Worm (Caenorhabditis elegans): ENCODE data around the gene F28C10.1.

- TF ChIP-seq ama-1 (optimal IDR thresholded peaks at IDR 0.05) (no peak), sea-1 (GFP tag; conservative IDR thresholded peaks at IDR 0.05) (no peak), ceh-36 (tag; optimal IDR thresholded peaks at IDR 0.05) (no peak), B0310.2 (tag; optimal IDR thresholded peaks at IDR 0.05) (no peak), ceh-13 (GFP tag; optimal IDR thresholded peaks at IDR 0.05) (no peak), flt-1 (GFP tag; IDR thresholded peaks at IDR 0.05) (no peak), ets-7 (tag; optimal IDR thresholded peaks at IDR 0.05) (no peak), tbx-11 (GFP tag; IDR thresholded peaks at IDR 0.05) (no peak), pes-1 (GFP tag; IDR thresholded peaks at IDR 0.05) (no peak), F13C5.2 (tag; optimal IDR thresholded peaks at IDR 0.05) (no peak), tbx-37 (GFP tag; conservative IDR thresholded peaks at IDR 0.05) (no peak), aly-1 (tag; optimal IDR thresholded peaks at IDR 0.05) (no peak), hnd-1 (tag; optimal IDR thresholded peaks at IDR 0.05) (no peak)
Measured at ce11 chrX:571367-571766, 28.5 kb downstream of the F28C10.1 start.

Data from whole organism, early embryonic.